Worm (Caenorhabditis elegans) whole organism, mixed stage, embryonic: ENCODE data around the gene ddp-1.

ENCODE experiments used
- M03D4.4 ChIP-seq: sonication (generic microtip); optimal IDR thresholded peaks from 2 replicates; lab custom pipeline; 2017; ENCODE audit warnings: mild to moderate bottlenecking, missing genetic modification characterization, missing compliant biosample characterization
- ceh-39 ChIP-seq: fragments of 150-350 bp; optimal IDR thresholded peaks from 2 replicates; lab custom pipeline; 2014; ENCODE audit warnings: missing biosample characterization, missing genetic modification characterization
- ceh-83 ChIP-seq: fragments of 200-800 bp; sonication (Bioruptor generic); optimal IDR thresholded peaks from 2 replicates; lab custom pipeline; 2018; ENCODE audit warnings: mild to moderate bottlenecking, missing genetic modification characterization, missing compliant biosample characterization
- ces-1 ChIP-seq: fragments of 150-350 bp; optimal IDR thresholded peaks from 2 replicates; lab custom pipeline; 2014; ENCODE audit warnings: missing biosample characterization, missing genetic modification reagents, missing genetic modification characterization
- lsy-2 ChIP-seq: fragments of 150-350 bp; optimal IDR thresholded peaks from 2 replicates; lab custom pipeline; 2014; ENCODE audit warnings: missing biosample characterization, missing genetic modification characterization
- mab-5 ChIP-seq: fragments of 150-350 bp; optimal IDR thresholded peaks from 2 replicates; lab custom pipeline; 2014; ENCODE audit warnings: missing biosample characterization, missing genetic modification characterization
- mls-2 ChIP-seq: sonication (generic microtip); optimal IDR thresholded peaks from 2 replicates; lab custom pipeline; 2016; ENCODE audit warnings: mild to moderate bottlenecking, missing genetic modification characterization, moderate library complexity, missing compliant biosample characterization
- nhr-12 ChIP-seq: fragments of 150-350 bp; optimal IDR thresholded peaks from 2 replicates; lab custom pipeline; 2014; ENCODE audit warnings: missing biosample characterization, missing genetic modification characterization
- pha-4 ChIP-seq: fragments of 150-350 bp; optimal IDR thresholded peaks from 2 replicates; lab custom pipeline; 2018; ENCODE audit warnings: missing biosample characterization, missing genetic modification reagents, missing genetic modification characterization
- snpc-4 ChIP-seq: fragments of 150-350 bp; optimal IDR thresholded peaks from 2 replicates; lab custom pipeline; 2014; ENCODE audit warnings: missing biosample characterization, missing genetic modification characterization
- sptf-1 ChIP-seq: sonication (generic microtip); optimal IDR thresholded peaks from 2 replicates; lab custom pipeline; 2017; ENCODE audit warnings: mild to moderate bottlenecking, missing genetic modification characterization, moderate library complexity, missing compliant biosample characterization
- unc-39 ChIP-seq: fragments of 150-350 bp; optimal IDR thresholded peaks from 2 replicates; lab custom pipeline; 2014; ENCODE audit warnings: missing biosample characterization, missing genetic modification characterization
- unc-62 ChIP-seq: fragments of 150-350 bp; optimal IDR thresholded peaks from 2 replicates; lab custom pipeline; 2014; ENCODE audit warnings: missing biosample characterization, missing genetic modification reagents, missing genetic modification characterization

DNA sequence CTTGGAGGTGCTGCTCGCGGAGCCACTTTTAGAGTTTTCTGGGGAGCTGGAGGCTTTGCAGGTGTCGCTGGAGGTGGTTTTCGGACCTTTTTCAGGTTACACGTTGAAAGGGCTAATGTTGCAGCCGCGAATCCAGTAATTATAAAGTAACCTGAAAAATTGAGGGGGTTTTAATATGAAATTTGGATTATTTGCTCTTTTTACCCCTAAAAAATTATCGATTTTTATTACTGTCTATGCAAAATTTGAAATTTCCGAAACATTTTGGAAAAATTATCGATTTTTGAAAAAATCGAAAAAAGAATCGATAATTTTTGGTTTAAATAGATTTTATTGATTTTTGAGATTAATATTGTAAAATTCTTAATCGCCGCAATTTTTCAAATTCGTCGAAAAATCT is 33.7 kb downstream of the ddp-1 start:
- no peak for TF ChIP-seq mab-5 (tag; lab: Kevin White, UChicago)
- no peak for TF ChIP-seq ces-1 (GFP tag; lab: Kevin White, UChicago)
- no peak for TF ChIP-seq M03D4.4 (tag; lab: Kevin White, UChicago)
- TF ChIP-seq snpc-4: no peak
- TF ChIP-seq unc-39 (tag; lab: Kevin White, UChicago): no peak
- no peak for TF ChIP-seq nhr-12
- TF ChIP-seq pha-4: no peak
- no peak for TF ChIP-seq mls-2 (tag; lab: Kevin White, UChicago)
- TF ChIP-seq ceh-83 (GFP tag; lab: Kevin White, UChicago): no peak
- TF ChIP-seq ceh-39: no peak
- no peak for TF ChIP-seq unc-62 (GFP tag; lab: Kevin White, UChicago)
- TF ChIP-seq lsy-2 (tag; lab: Kevin White, UChicago): no peak
- no peak for TF ChIP-seq sptf-1 (tag; lab: Kevin White, UChicago)
